Fruit fly (Drosophila melanogaster) whole organism, embryonic: ENCODE measurements around the gene nompC.

Experiments
- B-H2 ChIP-seq: fragments of 200-800 bp; sonication (Bioruptor generic); optimal IDR thresholded peaks from 2 replicates; lab custom pipeline; 2018; ENCODE audit warnings: missing biosample characterization, mild to moderate bottlenecking, missing genetic modification characterization
- Blimp-1 ChIP-seq: fragments of 200-800 bp; sonication (Bioruptor generic); optimal IDR thresholded peaks from 3 replicates; lab custom pipeline; 2018; ENCODE audit warnings: missing biosample characterization, missing genetic modification characterization, mild to moderate bottlenecking, moderate library complexity, missing genetic modification reagents
- CG10462 ChIP-seq: fragments of 200-800 bp; sonication (Bioruptor generic); optimal IDR thresholded peaks from 2 replicates; lab custom pipeline; 2016; ENCODE audit warnings: missing biosample characterization, missing genetic modification characterization
- CG10979 ChIP-seq: fragments of 200-800 bp; sonication (Bioruptor generic); optimal IDR thresholded peaks from 2 replicates; lab custom pipeline; 2018; ENCODE audit warnings: missing biosample characterization, mild to moderate bottlenecking, missing genetic modification characterization, moderate library complexity
- CG11504 ChIP-seq: fragments of 200-800 bp; sonication (Bioruptor generic); optimal IDR thresholded peaks from 3 replicates; lab custom pipeline; 2019; ENCODE audit warnings: missing biosample characterization, mild to moderate bottlenecking, missing genetic modification characterization, moderate library complexity
- CG12071 ChIP-seq: fragments of 200-800 bp; sonication (Bioruptor generic); optimal IDR thresholded peaks from 3 replicates; lab custom pipeline; 2018; ENCODE audit warnings: missing biosample characterization, mild to moderate bottlenecking, missing genetic modification characterization
- CG1529 ChIP-seq: fragments of 200-800 bp; sonication (Bioruptor generic); optimal IDR thresholded peaks from 3 replicates; lab custom pipeline; 2018; ENCODE audit warnings: missing biosample characterization, missing genetic modification characterization
- CG17385 ChIP-seq: fragments of 200-800 bp; sonication (Bioruptor generic); optimal IDR thresholded peaks from 3 replicates; lab custom pipeline; 2018; ENCODE audit warnings: missing biosample characterization, mild to moderate bottlenecking, missing genetic modification characterization
- CG18262 ChIP-seq: fragments of 200-800 bp; optimal IDR thresholded peaks from 3 replicates; lab custom pipeline; 2019; ENCODE audit warnings: missing biosample characterization, mild to moderate bottlenecking, missing genetic modification characterization, moderate library complexity
- CG2129 ChIP-seq: fragments of 200-800 bp; sonication (Bioruptor generic); IDR thresholded peaks from 2 replicates; pipeline ENCODE4 v1.3.6; 2022; ENCODE audit warnings: missing biosample characterization, missing genetic modification characterization; ENCODE audit not compliant: partially characterized antibody
- CG2202 ChIP-seq: fragments of 200-800 bp; sonication (Bioruptor generic); optimal IDR thresholded peaks from 2 replicates; lab custom pipeline; 2018; ENCODE audit warnings: missing biosample characterization, mild to moderate bottlenecking, missing genetic modification characterization
- CG2875 ChIP-seq: fragments of 200-800 bp; sonication (Bioruptor generic); optimal IDR thresholded peaks from 2 replicates; lab custom pipeline; 2017; ENCODE audit warnings: missing biosample characterization, mild to moderate bottlenecking, missing genetic modification characterization, missing genetic modification reagents
- CG43689 ChIP-seq: fragments of 200-800 bp; sonication (Bioruptor generic); IDR thresholded peaks from 2 replicates; pipeline ENCODE4 v1.3.6; 2022; ENCODE audit warnings: missing biosample characterization, missing genetic modification characterization
- CG4820 ChIP-seq: fragments of 200-800 bp; sonication (Bioruptor generic); optimal IDR thresholded peaks from 3 replicates; lab custom pipeline; 2016; ENCODE audit warnings: missing biosample characterization, missing genetic modification characterization
- CG6175 ChIP-seq: fragments of 200-800 bp; sonication (Bioruptor generic); IDR thresholded peaks from 3 replicates; pipeline ENCODE4 v1.3.6; 2022; ENCODE audit warnings: missing biosample characterization, missing genetic modification characterization
- CG6854 ChIP-seq: fragments of 200-800 bp; sonication (Bioruptor generic); optimal IDR thresholded peaks from 3 replicates; lab custom pipeline; 2017; ENCODE audit warnings: missing biosample characterization, mild to moderate bottlenecking, missing genetic modification characterization
- CG8359 ChIP-seq: fragments of 200-800 bp; sonication (Bioruptor generic); optimal IDR thresholded peaks from 2 replicates; lab custom pipeline; 2017; ENCODE audit warnings: missing biosample characterization, mild to moderate bottlenecking, missing genetic modification characterization, borderline replicate concordance
- CHES-1-like ChIP-seq: fragments of 200-800 bp; sonication (Bioruptor generic); optimal IDR thresholded peaks from 2 replicates; lab custom pipeline; 2016; ENCODE audit warnings: missing biosample characterization, missing genetic modification characterization
- Chrac-16 ChIP-seq: fragments of 200-800 bp; sonication (Bioruptor generic); optimal IDR thresholded peaks from 3 replicates; lab custom pipeline; 2016; ENCODE audit warnings: missing biosample characterization, missing genetic modification characterization
- Dp ChIP-seq: fragments of 200-800 bp; sonication (Bioruptor generic); optimal IDR thresholded peaks from 2 replicates; lab custom pipeline; 2018; ENCODE audit warnings: missing biosample characterization, mild to moderate bottlenecking, missing genetic modification characterization, moderate library complexity
- Drgx ChIP-seq: fragments of 200-800 bp; sonication (Bioruptor generic); IDR thresholded peaks from 2 replicates; pipeline ENCODE4 v1.3.6; 2022; ENCODE audit warnings: missing biosample characterization, missing genetic modification characterization
- Hey ChIP-seq: fragments of 200-800 bp; sonication (Bioruptor generic); optimal IDR thresholded peaks from 3 replicates; lab custom pipeline; 2018; ENCODE audit warnings: missing biosample characterization, mild to moderate bottlenecking, missing genetic modification characterization
- Hr3 ChIP-seq: fragments of 200-800 bp; sonication (Bioruptor generic); optimal IDR thresholded peaks from 3 replicates; lab custom pipeline; 2016; ENCODE audit warnings: missing biosample characterization, missing genetic modification characterization
- Lpt ChIP-seq: fragments of >200 bp; optimal IDR thresholded peaks from 2 replicates; lab custom pipeline; 2018; ENCODE audit warnings: missing biosample characterization, missing genetic modification characterization
- NC2β ChIP-seq: fragments of 200-800 bp; sonication (Bioruptor generic); optimal IDR thresholded peaks from 2 replicates; lab custom pipeline; 2016; ENCODE audit warnings: missing biosample characterization, missing genetic modification characterization
- Rx ChIP-seq: fragments of 200-800 bp; sonication (Bioruptor generic); IDR thresholded peaks from 2 replicates; pipeline ENCODE4 v1.3.6; 2022; ENCODE audit warnings: missing biosample characterization, missing genetic modification characterization
- Spps ChIP-seq: fragments of 200-800 bp; sonication (Bioruptor generic); optimal IDR thresholded peaks from 2 replicates; lab custom pipeline; 2018; ENCODE audit warnings: missing biosample characterization, mild to moderate bottlenecking, missing genetic modification characterization
- Trl ChIP-seq, 3 experiments: fragments of >200 bp in 2 of 3; fragments of 200-800 bp in 1 of 3; sonication (Bioruptor generic) in 1 of 3; optimal IDR thresholded peaks; 2 replicates in 1 of 3; 3 replicates in 2 of 3; lab custom pipeline; 2016 to 2017; ENCODE audit warnings: missing biosample characterization in 1 of 3, missing genetic modification characterization in 1 of 3
- Xbp1 ChIP-seq: fragments of 200-800 bp; sonication (Bioruptor generic); optimal IDR thresholded peaks from 3 replicates; lab custom pipeline; 2016; ENCODE audit warnings: missing biosample characterization, mild to moderate bottlenecking, missing genetic modification characterization
- az2 ChIP-seq: fragments of 200-800 bp; sonication (Bioruptor generic); optimal IDR thresholded peaks from 3 replicates; lab custom pipeline; 2016; ENCODE audit warnings: missing biosample characterization, missing genetic modification characterization
- chn ChIP-seq: fragments of 200-800 bp; sonication (Bioruptor generic); optimal IDR thresholded peaks from 2 replicates; lab custom pipeline; 2016; ENCODE audit warnings: missing biosample characterization, missing genetic modification characterization
- ci ChIP-seq: fragments of 200-800 bp; sonication (Bioruptor generic); IDR thresholded peaks from 3 replicates; pipeline ENCODE4 v1.3.6; 2022; ENCODE audit warnings: missing biosample characterization, missing genetic modification characterization
- dimm ChIP-seq: fragments of 200-800 bp; sonication (Bioruptor generic); IDR thresholded peaks from 2 replicates; pipeline ENCODE4 v1.3.6; 2022; ENCODE audit warnings: missing biosample characterization, missing genetic modification characterization
- fd96Cb ChIP-seq: fragments of 200-800 bp; sonication (Bioruptor generic); optimal IDR thresholded peaks from 2 replicates; lab custom pipeline; 2018; ENCODE audit warnings: missing biosample characterization, mild to moderate bottlenecking, missing genetic modification characterization, moderate library complexity
- gce ChIP-seq: fragments of 200-800 bp; sonication (Bioruptor generic); IDR thresholded peaks from 3 replicates; pipeline ENCODE4 v1.3.6; 2022; ENCODE audit warnings: missing biosample characterization, missing genetic modification characterization
- kah ChIP-seq: fragments of 200-800 bp; sonication (Bioruptor generic); optimal IDR thresholded peaks from 2 replicates; lab custom pipeline; 2018; ENCODE audit warnings: missing biosample characterization, mild to moderate bottlenecking, missing genetic modification characterization
- lola ChIP-seq, 3 experiments: fragments of >200 bp in 2 of 3; fragments of 200-800 bp in 1 of 3; sonication (Bioruptor generic) in 1 of 3; optimal IDR thresholded peaks; 2 replicates each; lab custom pipeline; 2017 to 2019; ENCODE audit warnings: missing biosample characterization in 3 of 3, missing genetic modification characterization in 3 of 3, mild to moderate bottlenecking in 1 of 3, moderate library complexity in 1 of 3
- nmo ChIP-seq: fragments of 200-800 bp; sonication (Bioruptor generic); optimal IDR thresholded peaks from 2 replicates; lab custom pipeline; 2018; ENCODE audit warnings: missing biosample characterization, mild to moderate bottlenecking, missing genetic modification characterization, moderate library complexity
- nom ChIP-seq: fragments of 200-800 bp; sonication (Bioruptor generic); optimal IDR thresholded peaks from 2 replicates; lab custom pipeline; 2017; ENCODE audit warnings: missing biosample characterization, missing genetic modification characterization, mild to moderate bottlenecking, moderate library complexity, missing genetic modification reagents
- otp ChIP-seq: fragments of 200-800 bp; sonication (Bioruptor generic); IDR thresholded peaks from 3 replicates; pipeline ENCODE4, ENCODE4 v1.3.6; 2022; ENCODE audit warnings: missing biosample characterization, missing genetic modification characterization
- pfk ChIP-seq: fragments of 200-800 bp; sonication (Bioruptor generic); optimal IDR thresholded peaks from 2 replicates; lab custom pipeline; 2018; ENCODE audit warnings: missing biosample characterization, mild to moderate bottlenecking, missing genetic modification characterization, moderate library complexity
- pnt ChIP-seq: fragments of 200-800 bp; sonication (Bioruptor generic); optimal IDR thresholded peaks from 3 replicates; lab custom pipeline; 2016; ENCODE audit warnings: missing biosample characterization, missing genetic modification characterization
- prd ChIP-seq, 3 experiments: fragments of >200 bp in 2 of 3; fragments of 200-800 bp in 1 of 3; sonication (Bioruptor generic) in 1 of 3; optimal IDR thresholded peaks in 2 of 3; IDR thresholded peaks in 1 of 3; 2 replicates in 2 of 3; 3 replicates in 1 of 3; pipeline versions ENCODE4 v1.3.6 to Lab custom; 2017 to 2022; ENCODE audit warnings: missing biosample characterization in 1 of 3, missing genetic modification characterization in 1 of 3
- ranshi ChIP-seq: fragments of 200-800 bp; sonication (Bioruptor generic); IDR thresholded peaks from 2 replicates; pipeline ENCODE4 v1.3.6; 2022; ENCODE audit warnings: missing biosample characterization, missing genetic modification characterization
- sna ChIP-seq: fragments of 200-800 bp; sonication (Bioruptor generic); IDR thresholded peaks from 2 replicates; pipeline ENCODE4 v1.3.6; 2022; ENCODE audit warnings: missing biosample characterization, missing genetic modification characterization; ENCODE audit not compliant: partially characterized antibody
- unpg ChIP-seq: fragments of 200-800 bp; sonication (Bioruptor generic); optimal IDR thresholded peaks from 3 replicates; lab custom pipeline; 2018; ENCODE audit warnings: missing biosample characterization, mild to moderate bottlenecking, missing genetic modification characterization, moderate library complexity
- vfl ChIP-seq: fragments of 200-800 bp; sonication (Bioruptor generic); optimal IDR thresholded peaks from 2 replicates; lab custom pipeline; 2016; ENCODE audit warnings: missing biosample characterization, missing genetic modification characterization
- wek ChIP-seq: fragments of 200-800 bp; sonication (Bioruptor generic); optimal IDR thresholded peaks from 3 replicates; lab custom pipeline; 2018; ENCODE audit warnings: missing biosample characterization, mild to moderate bottlenecking, missing genetic modification characterization, moderate library complexity

The nompC gene

dm6 chr2L:5297289-5297960 lies 48.6 kb upstream of the nompC start:
- TF ChIP-seq Drgx, result peak; percentile 53; the same call in 1 of the 2 replicates
- TF ChIP-seq Xbp1, result peak; percentile 25
- TF ChIP-seq CHES-1-like (GFP tag; lab: Kevin White, UChicago), result no peak
- peak; percentile 20 for TF ChIP-seq CG2875 (GFP tag; lab: Kevin White, UChicago)
- TF ChIP-seq Hey (tag; lab: Kevin White, UChicago), result no peak
- peak; percentile 29 for TF ChIP-seq CG4820 (GFP tag; lab: Kevin White, UChicago)
- TF ChIP-seq unpg (GFP tag; lab: Kevin White, UChicago), result peak; percentile 49
- TF ChIP-seq pnt (GFP tag; lab: Kevin White, UChicago), result peak; percentile 26
- TF ChIP-seq CG2202 (tag; lab: Kevin White, UChicago), result peak; percentile 58
- peak; percentile 69 for TF ChIP-seq Hr3 (GFP tag; lab: Kevin White, UChicago)
- no peak for TF ChIP-seq CG10462 (GFP tag; lab: Kevin White, UChicago)
- TF ChIP-seq B-H2 (GFP tag; lab: Kevin White, UChicago), result no peak
- TF ChIP-seq CG6854 (GFP tag; lab: Kevin White, UChicago), result no peak
- TF ChIP-seq Trl (optimal IDR thresholded peaks at IDR 0.05; lab: Kevin White, UChicago), result peak in 1 of 2 experiments; percentile 21
- TF ChIP-seq Trl (GFP tag; optimal IDR thresholded peaks at IDR 0.05; lab: Kevin White, UChicago), result no peak
- TF ChIP-seq NC2β, result peak; percentile 36
- TF ChIP-seq CG1529 (GFP tag; lab: Kevin White, UChicago), result peak; percentile 60
- TF ChIP-seq prd (optimal IDR thresholded peaks at IDR 0.05; lab: Kevin White, UChicago), result no peak
- TF ChIP-seq prd (GFP tag; IDR thresholded peaks at IDR 0.05; lab: Robert Waterston, UW), result 0 out of 3 replicates have a peak, but pooled peaks have one; percentile 18
- TF ChIP-seq Dp, result no peak
- TF ChIP-seq Chrac-16, result peak; percentile 29
- TF ChIP-seq ci (GFP tag; lab: Robert Waterston, UW), result peak; percentile 80
- no peak for TF ChIP-seq kah (GFP tag; lab: Kevin White, UChicago)
- TF ChIP-seq CG11504 (tag; lab: Kevin White, UChicago), result peak; percentile 43
- TF ChIP-seq vfl (GFP tag; lab: Kevin White, UChicago), result no peak
- no peak for TF ChIP-seq pfk
- TF ChIP-seq nmo (GFP tag; lab: Kevin White, UChicago), result peak; percentile 72
- TF ChIP-seq wek, result no peak
- no peak for TF ChIP-seq nom (GFP tag; lab: Kevin White, UChicago)
- peak; percentile 28 for TF ChIP-seq az2 (GFP tag; lab: Kevin White, UChicago)
- TF ChIP-seq ranshi, result peak; percentile 36; the same call in 1 of the 2 replicates
- TF ChIP-seq CG10979 (tag; lab: Kevin White, UChicago), result peak; percentile 79
- TF ChIP-seq CG43689 (GFP tag; lab: Robert Waterston, UW), result no peak
- TF ChIP-seq CG12071 (GFP tag; lab: Kevin White, UChicago), result no peak
- peak; percentile 63 for TF ChIP-seq fd96Cb (tag; lab: Kevin White, UChicago)
- no peak for TF ChIP-seq sna (GFP tag; lab: Robert Waterston, UW)
- peak; percentile 71 for TF ChIP-seq CG18262 (tag; lab: Kevin White, UChicago)
- TF ChIP-seq CG8359 (GFP tag; lab: Kevin White, UChicago), result no peak
- TF ChIP-seq Spps (tag; lab: Kevin White, UChicago), result peak; percentile 7
- no peak for TF ChIP-seq gce (GFP tag; lab: Robert Waterston, UW)
- TF ChIP-seq otp, result 0 out of 3 replicates have a peak, but pooled peaks have one; percentile 18
- TF ChIP-seq CG2129 (GFP tag; lab: Robert Waterston, UW), result no peak
- no peak for TF ChIP-seq Lpt (GFP tag; lab: Kevin White, UChicago)
- no peak for TF ChIP-seq CG6175
- 0 out of 2 replicates have a peak, but pooled peaks have one; percentile 3 for TF ChIP-seq dimm (GFP tag; lab: Robert Waterston, UW)
- TF ChIP-seq CG17385 (GFP tag; lab: Kevin White, UChicago), result peak; percentile 36
- peak; percentile 85 for TF ChIP-seq Blimp-1 (GFP tag; lab: Kevin White, UChicago)
- TF ChIP-seq chn (GFP tag; lab: Kevin White, UChicago), result peak; percentile 44
- TF ChIP-seq Rx (GFP tag; lab: Robert Waterston, UW), result peak; percentile 28; the same call in 1 of the 2 replicates
- peak in 1 of 3 experiments; percentile 69 for TF ChIP-seq lola (GFP tag; optimal IDR thresholded peaks at IDR 0.05; lab: Kevin White, UChicago)
